Fruit fly (Drosophila melanogaster) whole organism, wandering third instar larva: ENCODE data around the gene CG46304.

Source experiments
- CG32264 ChIP-seq: fragments of 200-800 bp; sonication (Bioruptor generic); optimal IDR thresholded peaks from 2 replicates; lab custom pipeline; 2016; ENCODE audit warnings: missing biosample characterization, missing genetic modification characterization
- CG9705 ChIP-seq: fragments of 200-800 bp; sonication (Bioruptor generic); optimal IDR thresholded peaks from 2 replicates; lab custom pipeline; 2018; ENCODE audit warnings: missing biosample characterization, mild to moderate bottlenecking, missing genetic modification characterization
- CrebA ChIP-seq: fragments of 200-800 bp; sonication (Bioruptor generic); optimal IDR thresholded peaks from 2 replicates; lab custom pipeline; 2016; ENCODE audit warnings: missing biosample characterization, mild to moderate bottlenecking, missing genetic modification characterization, borderline replicate concordance
- Dfd ChIP-seq: fragments of >200 bp; optimal IDR thresholded peaks from 2 replicates; lab custom pipeline; 2017; ENCODE audit warnings: missing biosample characterization, missing genetic modification characterization
- Dif ChIP-seq: fragments of 200-275, 200-300 bp; sonication (Bioruptor generic); optimal IDR thresholded peaks from 2 replicates; lab custom pipeline; 2018; ENCODE audit warnings: missing biosample characterization, missing genetic modification characterization; ENCODE audit not compliant: partially characterized antibody
- GATAd ChIP-seq: sonication (Bioruptor generic); optimal IDR thresholded peaks from 2 replicates; lab custom pipeline; 2016; ENCODE audit warnings: missing biosample characterization, missing genetic modification characterization
- HLH106 ChIP-seq: fragments of 200-800 bp; optimal IDR thresholded peaks from 3 replicates; lab custom pipeline; 2019; ENCODE audit warnings: missing biosample characterization, mild to moderate bottlenecking, missing genetic modification characterization, moderate library complexity
- Hnf4 ChIP-seq: fragments of 200-800 bp; sonication (Bioruptor generic); optimal IDR thresholded peaks from 2 replicates; lab custom pipeline; 2016; ENCODE audit warnings: missing biosample characterization, mild to moderate bottlenecking, missing genetic modification characterization
- Hr78 ChIP-seq: fragments of >200 bp; optimal IDR thresholded peaks from 2 replicates; lab custom pipeline; 2017; ENCODE audit warnings: missing biosample characterization, missing genetic modification characterization
- Hr83 ChIP-seq: fragments of 200-300 bp; sonication (Bioruptor generic); optimal IDR thresholded peaks from 2 replicates; lab custom pipeline; 2016; ENCODE audit warnings: missing biosample characterization, mild to moderate bottlenecking, missing genetic modification characterization, moderate library complexity; ENCODE audit not compliant: poor library complexity, severe bottlenecking
- Jra ChIP-seq: sonication (Bioruptor generic); optimal IDR thresholded peaks from 2 replicates; lab custom pipeline; 2016; ENCODE audit warnings: missing biosample characterization, missing genetic modification characterization
- Mio ChIP-seq: sonication (Bioruptor generic); optimal IDR thresholded peaks from 2 replicates; lab custom pipeline; 2016; ENCODE audit warnings: missing biosample characterization, missing genetic modification characterization
- Myc ChIP-seq: fragments of >200 bp; optimal IDR thresholded peaks from 2 replicates; lab custom pipeline; 2017
- N ChIP-seq: fragments of >200 bp; optimal IDR thresholded peaks from 2 replicates; lab custom pipeline; 2018; ENCODE audit warnings: missing biosample characterization, missing external identifiers, missing genetic modification characterization
- OdsH ChIP-seq: fragments of 200-800 bp; sonication (Bioruptor generic); optimal IDR thresholded peaks from 2 replicates; lab custom pipeline; 2016; ENCODE audit warnings: missing biosample characterization, mild to moderate bottlenecking, missing genetic modification characterization
- Sp1 ChIP-seq: fragments of 200-800 bp; sonication (Bioruptor generic); optimal IDR thresholded peaks from 3 replicates; lab custom pipeline; 2019; ENCODE audit warnings: missing biosample characterization, mild to moderate bottlenecking, missing genetic modification characterization, moderate library complexity
- Vsx2 ChIP-seq: fragments of 200-300, 225-300 bp; sonication (Bioruptor generic); optimal IDR thresholded peaks from 2 replicates; lab custom pipeline; 2018; ENCODE audit warnings: missing biosample characterization, missing genetic modification characterization; ENCODE audit not compliant: partially characterized antibody
- br ChIP-seq: fragments of 200-800 bp; sonication (Bioruptor generic); optimal IDR thresholded peaks from 2 replicates; lab custom pipeline; 2016; ENCODE audit warnings: missing biosample characterization, missing genetic modification characterization
- brk ChIP-seq: fragments of 200-800 bp; sonication (Bioruptor generic); optimal IDR thresholded peaks from 2 replicates; lab custom pipeline; 2016; ENCODE audit warnings: missing biosample characterization, mild to moderate bottlenecking, missing genetic modification characterization
- dl ChIP-seq, 2 experiments: fragments of 175-275, 200-275 bp in 1 of 2; fragments of 200-275 bp in 1 of 2; sonication (Bioruptor generic); optimal IDR thresholded peaks; lab custom pipeline; 2018; ENCODE audit warnings: mild to moderate bottlenecking in 2 of 2, missing biosample characterization in 2 of 2, missing genetic modification characterization in 2 of 2, moderate library complexity in 2 of 2; ENCODE audit not compliant: partially characterized antibody in 2 of 2, insufficient read depth in 1 of 2
- dmrt93B ChIP-seq: fragments of 200-800 bp; sonication (Bioruptor generic); optimal IDR thresholded peaks from 2 replicates; lab custom pipeline; 2018; ENCODE audit warnings: missing biosample characterization, mild to moderate bottlenecking, missing genetic modification characterization
- ey ChIP-seq: fragments of 200-800 bp; sonication (Bioruptor generic); optimal IDR thresholded peaks from 2 replicates; lab custom pipeline; 2016; ENCODE audit warnings: missing biosample characterization, missing genetic modification characterization
- h ChIP-seq: fragments of 200-800 bp; sonication (Bioruptor generic); optimal IDR thresholded peaks from 3 replicates; lab custom pipeline; 2016; ENCODE audit warnings: missing biosample characterization, mild to moderate bottlenecking, missing genetic modification characterization
- jim ChIP-seq: fragments of 175-275, 200-325 bp; sonication (Bioruptor generic); optimal IDR thresholded peaks from 2 replicates; lab custom pipeline; 2016; ENCODE audit warnings: missing biosample characterization, mild to moderate bottlenecking, missing genetic modification characterization
- lola ChIP-seq: fragments of >200 bp; optimal IDR thresholded peaks from 2 replicates; lab custom pipeline; 2017; ENCODE audit warnings: missing biosample characterization, missing genetic modification characterization
- pan ChIP-seq: fragments of >200 bp; optimal IDR thresholded peaks from 2 replicates; lab custom pipeline; 2017
- psq ChIP-seq: fragments of 200-800 bp; sonication (Bioruptor generic); optimal IDR thresholded peaks from 3 replicates; lab custom pipeline; 2017; ENCODE audit warnings: missing biosample characterization, mild to moderate bottlenecking, missing genetic modification characterization, moderate library complexity
- sage ChIP-seq: fragments of 200-800 bp; sonication (Bioruptor generic); optimal IDR thresholded peaks from 2 replicates; lab custom pipeline; 2016; ENCODE audit warnings: missing biosample characterization, mild to moderate bottlenecking, missing genetic modification characterization
- sv ChIP-seq: fragments of 200-800 bp; sonication (Bioruptor generic); optimal IDR thresholded peaks from 3 replicates; lab custom pipeline; 2016; ENCODE audit warnings: missing biosample characterization, missing genetic modification characterization
- tai ChIP-seq: sonication (Bioruptor generic); optimal IDR thresholded peaks from 2 replicates; lab custom pipeline; 2016; ENCODE audit warnings: missing biosample characterization, missing genetic modification characterization
- usp ChIP-seq: fragments of >200 bp; optimal IDR thresholded peaks from 2 replicates; lab custom pipeline; 2017; ENCODE audit warnings: missing biosample characterization, missing genetic modification characterization
- woc ChIP-seq: sonication (Bioruptor generic); optimal IDR thresholded peaks from 2 replicates; lab custom pipeline; 2016; ENCODE audit warnings: missing biosample characterization, mild to moderate bottlenecking, missing genetic modification characterization

CG46304 gene

dm6 chr2L:18930352-18931122 lies 15.6 kb upstream of the CG46304 start:
- no peak for TF ChIP-seq OdsH (GFP tag; lab: Kevin White, UChicago)
- TF ChIP-seq br: no peak
- no peak for TF ChIP-seq Hr78 (GFP tag; lab: Kevin White, UChicago)
- no peak for TF ChIP-seq tai (GFP tag; lab: Kevin White, UChicago)

DNA sequence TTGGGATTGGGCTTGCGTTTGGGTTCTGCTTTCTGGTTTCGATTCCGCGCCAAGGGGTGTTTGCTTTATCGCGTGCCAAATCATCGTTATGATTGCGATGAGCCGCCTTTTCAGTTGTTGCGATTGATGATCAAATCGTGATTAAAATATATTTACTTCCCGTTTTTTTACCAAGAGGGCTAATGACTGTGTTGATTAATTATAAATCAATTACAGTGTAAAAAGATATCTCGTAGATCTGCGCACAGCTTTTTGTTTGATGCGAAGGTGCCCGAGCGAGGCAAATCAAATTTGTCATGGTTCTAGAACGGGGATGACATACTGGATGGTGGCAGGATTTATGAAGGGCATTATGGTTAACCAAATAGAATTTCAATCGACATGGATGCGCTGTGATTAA lies 12.2 kb upstream of the CG46304 start:
- no peak for TF ChIP-seq ey
- TF ChIP-seq, all 38 proteins: peak for 0

DNA sequence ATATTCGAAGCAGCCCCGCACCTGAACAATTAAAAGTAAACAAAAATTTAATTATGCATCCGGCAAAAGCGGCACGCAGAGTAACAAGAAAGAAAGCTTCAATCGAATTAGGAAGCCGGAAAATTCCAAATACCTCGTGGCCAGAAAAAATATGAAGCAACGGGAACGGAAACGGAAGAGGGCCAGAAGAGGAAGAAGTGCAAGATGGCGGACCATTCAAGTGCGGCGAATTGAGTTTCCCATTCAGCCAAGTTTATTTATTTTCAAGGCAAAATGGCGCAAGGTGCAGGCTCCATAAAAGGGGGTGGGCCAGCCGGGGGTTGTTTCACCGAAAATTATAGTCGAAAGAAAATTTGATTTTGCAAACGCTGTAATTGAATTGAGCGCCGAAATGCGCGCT lies 11.5 kb upstream of the CG46304 start:
- TF ChIP-seq Jra (GFP tag; lab: Kevin White, UChicago): no peak
- TF ChIP-seq br: no peak
- no peak for TF ChIP-seq Hr83 (GFP tag; lab: Kevin White, UChicago)
- TF ChIP-seq lola (GFP tag; lab: Kevin White, UChicago): no peak
- no peak for TF ChIP-seq OdsH (GFP tag; lab: Kevin White, UChicago)
- no peak for TF ChIP-seq HLH106 (tag; lab: Kevin White, UChicago)
- no peak for TF ChIP-seq N (GFP tag; lab: Kevin White, UChicago)

- no peak for TF ChIP-seq dl (GFP tag; optimal IDR thresholded peaks at IDR 0.05; lab: Kevin White, UChicago; ENCODE audit: insufficient read depth in 1 of 2, partially characterized antibody in 2 of 2)
- TF ChIP-seq ey: no peak
- no peak for TF ChIP-seq sv (GFP tag; lab: Kevin White, UChicago)
- TF ChIP-seq Dfd (GFP tag; lab: Kevin White, UChicago): no peak
- TF ChIP-seq woc (GFP tag; lab: Kevin White, UChicago): no peak
- no peak for TF ChIP-seq jim (GFP tag; lab: Kevin White, UChicago)
- TF ChIP-seq h (GFP tag; lab: Kevin White, UChicago): no peak
- no peak for TF ChIP-seq lola (GFP tag; lab: Kevin White, UChicago)
- TF ChIP-seq CG9705 (GFP tag; lab: Kevin White, UChicago): no peak
- no peak for TF ChIP-seq N (GFP tag; lab: Kevin White, UChicago)
- TF ChIP-seq brk: no peak
- TF ChIP-seq Mio: no peak
- no peak for TF ChIP-seq Hnf4 (GFP tag; lab: Kevin White, UChicago)
- peak; percentile 71 for TF ChIP-seq Dif
- TF ChIP-seq CG32264 (GFP tag; lab: Kevin White, UChicago): no peak
- no peak for TF ChIP-seq Hr78 (GFP tag; lab: Kevin White, UChicago)
- TF ChIP-seq dmrt93B (GFP tag; lab: Kevin White, UChicago): no peak
- no peak for TF ChIP-seq pan (lab: Kevin White, UChicago)
- no peak for TF ChIP-seq Jra (GFP tag; lab: Kevin White, UChicago)
- TF ChIP-seq br: no peak
- no peak for TF ChIP-seq CrebA (GFP tag; lab: Kevin White, UChicago)
- no peak for TF ChIP-seq Sp1 (GFP tag; lab: Kevin White, UChicago)
- TF ChIP-seq tai (GFP tag; lab: Kevin White, UChicago): no peak
- peak; percentile 64 for TF ChIP-seq Hr83 (GFP tag; lab: Kevin White, UChicago)
- no peak for TF ChIP-seq sage (GFP tag; lab: Kevin White, UChicago)
- no peak for TF ChIP-seq OdsH (GFP tag; lab: Kevin White, UChicago)
- no peak for TF ChIP-seq psq (GFP tag; lab: Kevin White, UChicago)
- no peak for TF ChIP-seq GATAd (GFP tag; lab: Kevin White, UChicago)
- peak; percentile 67 for TF ChIP-seq Myc (lab: Kevin White, UChicago)
- peak; percentile 5 for TF ChIP-seq Vsx2 (GFP tag; lab: Kevin White, UChicago)
Observed at dm6 chr2L:18936056-18936455, 10.0 kb upstream of the CG46304 start.

dm6 chr2L:18943309-18943708 lies 2.8 kb upstream of the CG46304 start:
- TF ChIP-seq OdsH (GFP tag; lab: Kevin White, UChicago): no peak
- TF ChIP-seq usp: no peak
